Fruit fly (Drosophila melanogaster) whole organism, embryonic: ENCODE data around the gene CG12567.

Experiments
- ATbp ChIP-seq: fragments of 200-800 bp; sonication (Bioruptor generic); optimal IDR thresholded peaks from 2 replicates; lab custom pipeline; 2017; ENCODE audit warnings: missing biosample characterization, mild to moderate bottlenecking, missing genetic modification characterization, missing genetic modification reagents
- Blimp-1 ChIP-seq: fragments of 200-800 bp; sonication (Bioruptor generic); optimal IDR thresholded peaks from 3 replicates; lab custom pipeline; 2018; ENCODE audit warnings: missing biosample characterization, missing genetic modification characterization, mild to moderate bottlenecking, moderate library complexity, missing genetic modification reagents
- CG10267 ChIP-seq: fragments of 200-800 bp; sonication (Bioruptor generic); optimal IDR thresholded peaks from 2 replicates; lab custom pipeline; 2018; ENCODE audit warnings: missing biosample characterization, mild to moderate bottlenecking, missing genetic modification characterization, moderate library complexity
- CG11723 ChIP-seq: fragments of 200-800 bp; sonication (Bioruptor generic); optimal IDR thresholded peaks from 2 replicates; lab custom pipeline; 2017; ENCODE audit warnings: missing biosample characterization, mild to moderate bottlenecking, missing genetic modification characterization
- CG12391 ChIP-seq: fragments of 200-800 bp; sonication (Bioruptor generic); optimal IDR thresholded peaks from 3 replicates; lab custom pipeline; 2018; ENCODE audit warnings: missing biosample characterization, mild to moderate bottlenecking, missing genetic modification characterization, moderate library complexity
- CG12659 ChIP-seq: fragments of 200-800 bp; sonication (Bioruptor generic); optimal IDR thresholded peaks from 3 replicates; lab custom pipeline; 2017; ENCODE audit warnings: mild to moderate bottlenecking, missing biosample characterization, missing genetic modification reagents, missing genetic modification characterization
- CG13287 ChIP-seq: fragments of 200-800 bp; sonication (Bioruptor generic); IDR thresholded peaks from 2 replicates; pipeline ENCODE4 v1.3.6; 2022; ENCODE audit warnings: missing biosample characterization, missing genetic modification characterization; ENCODE audit not compliant: partially characterized antibody
- CG14710 ChIP-seq: fragments of 200-800 bp; sonication (Bioruptor generic); optimal IDR thresholded peaks from 3 replicates; lab custom pipeline; 2019; ENCODE audit warnings: missing biosample characterization, mild to moderate bottlenecking, missing genetic modification characterization, moderate library complexity
- CG1603 ChIP-seq: fragments of 200-800 bp; sonication (Bioruptor generic); optimal IDR thresholded peaks from 2 replicates; lab custom pipeline; 2019; ENCODE audit warnings: missing biosample characterization, mild to moderate bottlenecking, missing genetic modification characterization, moderate library complexity
- CG17361 ChIP-seq: fragments of 200-800 bp; sonication (Bioruptor generic); IDR thresholded peaks from 3 replicates; pipeline ENCODE4 v1.3.6; 2022; ENCODE audit warnings: missing biosample characterization, missing genetic modification characterization
- CG17802 ChIP-seq: fragments of 200-800 bp; sonication (Bioruptor generic); optimal IDR thresholded peaks from 2 replicates; lab custom pipeline; 2018; ENCODE audit warnings: missing biosample characterization, mild to moderate bottlenecking, missing genetic modification characterization, moderate library complexity
- CG18764 ChIP-seq: fragments of 200-800 bp; sonication (Bioruptor generic); optimal IDR thresholded peaks from 3 replicates; lab custom pipeline; 2016; ENCODE audit warnings: missing biosample characterization, missing genetic modification characterization
- CG30020 ChIP-seq: fragments of 200-800 bp; optimal IDR thresholded peaks from 2 replicates; lab custom pipeline; 2019; ENCODE audit warnings: missing biosample characterization, mild to moderate bottlenecking, missing genetic modification characterization, moderate library complexity
- CG33213 ChIP-seq: fragments of 200-800 bp; sonication (Bioruptor generic); optimal IDR thresholded peaks from 3 replicates; lab custom pipeline; 2016; ENCODE audit warnings: missing biosample characterization, missing genetic modification characterization
- CG34422 ChIP-seq: fragments of 200-800 bp; sonication (Bioruptor generic); IDR thresholded peaks from 3 replicates; pipeline ENCODE4 v1.3.6; 2022; ENCODE audit warnings: missing biosample characterization, missing genetic modification characterization
- CG6654 ChIP-seq: fragments of 200-800 bp; sonication (Bioruptor generic); optimal IDR thresholded peaks from 2 replicates; lab custom pipeline; 2017; ENCODE audit warnings: missing biosample characterization, mild to moderate bottlenecking, missing genetic modification characterization
- CG6683 ChIP-seq: fragments of 200-800 bp; sonication (Bioruptor generic); optimal IDR thresholded peaks from 2 replicates; lab custom pipeline; 2017; ENCODE audit warnings: missing biosample characterization, mild to moderate bottlenecking, missing genetic modification characterization, missing genetic modification reagents
- CG7357 ChIP-seq: fragments of 200-800 bp; sonication (Bioruptor generic); IDR thresholded peaks from 3 replicates; pipeline ENCODE4 v1.3.6; 2022; ENCODE audit warnings: missing biosample characterization, missing genetic modification characterization
- CG7556 ChIP-seq: fragments of 200-800 bp; sonication (Bioruptor generic); optimal IDR thresholded peaks from 2 replicates; lab custom pipeline; 2017; ENCODE audit warnings: missing biosample characterization, mild to moderate bottlenecking, missing genetic modification characterization
- CG7987 ChIP-seq: fragments of 200-800 bp; sonication (Bioruptor generic); optimal IDR thresholded peaks from 2 replicates; lab custom pipeline; 2018; ENCODE audit warnings: missing biosample characterization, mild to moderate bottlenecking, missing genetic modification characterization, moderate library complexity
- CG8089 ChIP-seq: fragments of 200-800 bp; sonication (Bioruptor generic); optimal IDR thresholded peaks from 3 replicates; lab custom pipeline; 2016; ENCODE audit warnings: missing biosample characterization, missing genetic modification characterization
- CG8290 ChIP-seq, 3 experiments: fragments of 200-800 bp; sonication (Bioruptor generic); optimal IDR thresholded peaks; 2 replicates each; lab custom pipeline; 2016 to 2019; ENCODE audit warnings: missing biosample characterization in 3 of 3, missing genetic modification characterization in 3 of 3, mild to moderate bottlenecking in 2 of 3, moderate library complexity in 1 of 3
- CG9727 ChIP-seq: fragments of 200-800 bp; sonication (Bioruptor generic); optimal IDR thresholded peaks from 3 replicates; lab custom pipeline; 2017; ENCODE audit warnings: missing biosample characterization, mild to moderate bottlenecking, missing genetic modification characterization
- CG9817 ChIP-seq: fragments of 200-800 bp; sonication (Bioruptor generic); optimal IDR thresholded peaks from 2 replicates; lab custom pipeline; 2018; ENCODE audit warnings: missing biosample characterization, mild to moderate bottlenecking, missing genetic modification characterization, moderate library complexity
- Dfd ChIP-seq, 2 experiments: fragments of >200 bp; optimal IDR thresholded peaks; 2 replicates each; lab custom pipeline; 2017; ENCODE audit warnings: missing biosample characterization in 2 of 2, missing genetic modification characterization in 2 of 2
- Dp ChIP-seq: fragments of 200-800 bp; sonication (Bioruptor generic); optimal IDR thresholded peaks from 2 replicates; lab custom pipeline; 2018; ENCODE audit warnings: missing biosample characterization, mild to moderate bottlenecking, missing genetic modification characterization, moderate library complexity
- Eip74EF ChIP-seq, 2 experiments: fragments of 200-800 bp in 1 of 2; fragments of >200 bp in 1 of 2; sonication (Bioruptor generic) in 1 of 2; optimal IDR thresholded peaks; 2 replicates each; lab custom pipeline; 2017 to 2019; ENCODE audit warnings: missing biosample characterization in 2 of 2, missing genetic modification characterization in 2 of 2, mild to moderate bottlenecking in 1 of 2, moderate library complexity in 1 of 2
- Ets65A ChIP-seq: fragments of 200-800 bp; sonication (Bioruptor generic); peaks from one replicate; lab custom pipeline; 2016; ENCODE audit warnings: missing biosample characterization, missing genetic modification characterization
- Fer3 ChIP-seq: fragments of 200-800 bp; sonication (Bioruptor generic); optimal IDR thresholded peaks from 2 replicates; lab custom pipeline; 2018; ENCODE audit warnings: missing biosample characterization, mild to moderate bottlenecking, missing genetic modification characterization, moderate library complexity
- Hr3 ChIP-seq: fragments of 200-800 bp; sonication (Bioruptor generic); optimal IDR thresholded peaks from 3 replicates; lab custom pipeline; 2016; ENCODE audit warnings: missing biosample characterization, missing genetic modification characterization
- Lhr ChIP-seq: fragments of 200-800 bp; sonication (Bioruptor generic); optimal IDR thresholded peaks from 3 replicates; lab custom pipeline; 2017; ENCODE audit warnings: mild to moderate bottlenecking, missing biosample characterization, missing genetic modification reagents, missing genetic modification characterization
- MBD-R2 ChIP-seq: fragments of 200-800 bp; sonication (Bioruptor generic); IDR thresholded peaks from 2 replicates; pipeline ENCODE4 v1.3.6; 2022; ENCODE audit warnings: missing biosample characterization, missing genetic modification characterization
- btn ChIP-seq: fragments of 200-800 bp; sonication (Bioruptor generic); optimal IDR thresholded peaks from 2 replicates; lab custom pipeline; 2016; ENCODE audit warnings: missing biosample characterization, missing genetic modification characterization
- corto ChIP-seq: fragments of 200-800 bp; sonication (Bioruptor generic); optimal IDR thresholded peaks from 2 replicates; lab custom pipeline; 2016; ENCODE audit warnings: missing biosample characterization, mild to moderate bottlenecking, missing genetic modification characterization, moderate library complexity
- danr ChIP-seq: fragments of 200-800 bp; sonication (Bioruptor generic); IDR thresholded peaks from 2 replicates; pipeline ENCODE4 v1.3.6; 2022; ENCODE audit warnings: missing biosample characterization, missing genetic modification characterization
- gem ChIP-seq: fragments of 200-800 bp; sonication (Bioruptor generic); optimal IDR thresholded peaks from 2 replicates; lab custom pipeline; 2019; ENCODE audit warnings: missing biosample characterization, mild to moderate bottlenecking, missing genetic modification characterization, moderate library complexity
- hkb ChIP-seq, 2 experiments: fragments of 200-800 bp in 1 of 2; fragments of >200 bp in 1 of 2; sonication (Bioruptor generic) in 1 of 2; IDR thresholded peaks in 1 of 2; optimal IDR thresholded peaks in 1 of 2; 2 replicates each; pipeline versions ENCODE4 v1.3.6 to Lab custom; 2017 to 2022; ENCODE audit warnings: missing biosample characterization in 1 of 2, missing genetic modification characterization in 1 of 2
- ind ChIP-seq: fragments of 200-800 bp; sonication (Bioruptor generic); optimal IDR thresholded peaks from 3 replicates; lab custom pipeline; 2016; ENCODE audit warnings: missing biosample characterization, missing genetic modification characterization
- inv ChIP-seq: fragments of 200-800 bp; sonication (Bioruptor generic); IDR thresholded peaks from 2 replicates; pipeline ENCODE4 v1.3.6; 2022; ENCODE audit warnings: missing biosample characterization, missing genetic modification characterization; ENCODE audit not compliant: partially characterized antibody
- mam ChIP-seq: fragments of 200-800 bp; sonication (Bioruptor generic); optimal IDR thresholded peaks from 3 replicates; lab custom pipeline; 2016; ENCODE audit warnings: missing biosample characterization, missing genetic modification characterization
- nmo ChIP-seq: fragments of 200-800 bp; sonication (Bioruptor generic); optimal IDR thresholded peaks from 2 replicates; lab custom pipeline; 2018; ENCODE audit warnings: missing biosample characterization, mild to moderate bottlenecking, missing genetic modification characterization, moderate library complexity
- phol ChIP-seq: fragments of 200-800 bp; sonication (Bioruptor generic); optimal IDR thresholded peaks from 3 replicates; lab custom pipeline; 2018; ENCODE audit warnings: missing biosample characterization, mild to moderate bottlenecking, missing genetic modification characterization, moderate library complexity
- pita ChIP-seq: fragments of 200-800 bp; sonication (Bioruptor generic); optimal IDR thresholded peaks from 2 replicates; lab custom pipeline; 2017; ENCODE audit warnings: missing biosample characterization, mild to moderate bottlenecking, missing genetic modification characterization
- pzg ChIP-seq: fragments of 200-800 bp; sonication (Bioruptor generic); optimal IDR thresholded peaks from 3 replicates; lab custom pipeline; 2018; ENCODE audit warnings: missing biosample characterization, mild to moderate bottlenecking, missing genetic modification characterization, moderate library complexity
- row ChIP-seq: fragments of 200-800 bp; sonication (Bioruptor generic); IDR thresholded peaks from 3 replicates; pipeline ENCODE4 v1.3.6; 2022; ENCODE audit warnings: missing biosample characterization, missing genetic modification characterization
- schlank ChIP-seq: fragments of 200-800 bp; sonication (Bioruptor generic); optimal IDR thresholded peaks from 2 replicates; lab custom pipeline; 2018; ENCODE audit warnings: missing biosample characterization, mild to moderate bottlenecking, missing genetic modification characterization
- ssp ChIP-seq: fragments of 200-800 bp; sonication (Bioruptor generic); IDR thresholded peaks from 2 replicates; pipeline ENCODE4 v1.3.6; 2022; ENCODE audit warnings: missing biosample characterization, missing genetic modification characterization
- tin ChIP-seq: fragments of 200-800 bp; sonication (Bioruptor generic); optimal IDR thresholded peaks from 3 replicates; lab custom pipeline; 2016; ENCODE audit warnings: missing biosample characterization, missing genetic modification characterization

Gene CG12567

DNA sequence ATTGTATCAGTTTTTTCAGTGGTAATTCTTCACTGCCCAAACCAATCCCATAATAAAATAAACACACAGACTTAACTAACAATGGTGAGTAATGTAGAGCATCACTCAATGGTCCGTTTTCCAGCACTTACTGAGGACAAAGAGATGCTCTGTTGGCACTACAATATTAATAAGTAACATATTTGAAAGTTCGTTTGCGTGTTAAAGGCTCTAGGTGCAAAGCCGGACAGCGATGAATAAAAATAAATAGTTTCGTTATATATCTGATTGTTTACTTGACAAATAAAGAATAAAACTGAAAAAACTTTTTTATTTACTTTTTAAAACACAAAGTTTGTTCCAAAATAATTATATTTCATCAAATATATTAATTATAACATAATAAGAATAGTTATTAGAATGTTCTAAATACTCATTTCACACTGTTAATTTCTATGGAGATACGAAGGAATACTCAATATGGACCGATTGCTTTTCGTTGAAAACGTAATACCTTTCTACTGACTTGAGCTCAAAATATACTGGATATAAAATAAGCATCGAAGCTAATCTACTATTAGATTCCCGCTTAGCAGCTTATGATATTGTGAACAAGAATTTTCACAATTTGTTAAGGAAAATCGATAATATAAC, at the start of gene CG12567:
CG12567 (minus strand) TSS at position 203 of the 633 bp plus-strand sequence.
- peak; percentile 90 for TF ChIP-seq CG17802
- TF ChIP-seq hkb (optimal IDR thresholded peaks at IDR 0.05; lab: Kevin White, UChicago), result no peak
- TF ChIP-seq hkb (GFP tag; IDR thresholded peaks at IDR 0.05; lab: Robert Waterston, UW), result no peak
- TF ChIP-seq tin, result no peak
- peak; percentile 74 for TF ChIP-seq row (GFP tag; lab: Robert Waterston, UW)
- TF ChIP-seq Lhr (GFP tag; lab: Kevin White, UChicago), result peak; percentile 56
- TF ChIP-seq CG8089, result peak; percentile 41
- peak; percentile 46; the same call in 2 of the 3 replicates for TF ChIP-seq CG17361 (GFP tag; lab: Robert Waterston, UW)
- TF ChIP-seq inv (GFP tag; lab: Robert Waterston, UW), result no peak
- no peak for TF ChIP-seq CG12659 (GFP tag; lab: Kevin White, UChicago)
- TF ChIP-seq Eip74EF (GFP tag; optimal IDR thresholded peaks at IDR 0.05; lab: Kevin White, UChicago), result no peak
- TF ChIP-seq CG9817 (tag; lab: Kevin White, UChicago), result peak; percentile 25
- TF ChIP-seq CG30020, result peak; percentile 97
- TF ChIP-seq CG12391 (tag; lab: Kevin White, UChicago), result no peak
- no peak for TF ChIP-seq Fer3
- TF ChIP-seq Ets65A, result peak; percentile 86
- peak; percentile 12 for TF ChIP-seq pzg (GFP tag; lab: Kevin White, UChicago)
- TF ChIP-seq pita (GFP tag; lab: Kevin White, UChicago), result no peak
- TF ChIP-seq CG33213 (GFP tag; lab: Kevin White, UChicago), result peak; percentile 2
- no peak for TF ChIP-seq CG7987
- TF ChIP-seq CG7357 (GFP tag; lab: Robert Waterston, UW), result peak; percentile 93
- TF ChIP-seq Blimp-1 (GFP tag; lab: Kevin White, UChicago), result no peak
- peak; percentile 15 for TF ChIP-seq ind
- TF ChIP-seq Hr3 (GFP tag; lab: Kevin White, UChicago), result peak; percentile 41
- no peak for TF ChIP-seq CG6683 (GFP tag; lab: Kevin White, UChicago)
- TF ChIP-seq CG10267 (tag; lab: Kevin White, UChicago), result peak; percentile 59
- TF ChIP-seq phol, result peak; percentile 54
- TF ChIP-seq CG7556 (GFP tag; lab: Kevin White, UChicago), result no peak
- peak; percentile 12 for TF ChIP-seq gem (tag; lab: Kevin White, UChicago)
- peak; percentile 91 for TF ChIP-seq CG1603 (tag; lab: Kevin White, UChicago)
- no peak for TF ChIP-seq schlank
- TF ChIP-seq Dp, result no peak
- TF ChIP-seq nmo (GFP tag; lab: Kevin White, UChicago), result peak; percentile 32
- TF ChIP-seq ssp (GFP tag; lab: Robert Waterston, UW), result peak; percentile 97
- TF ChIP-seq CG11723 (GFP tag; lab: Kevin White, UChicago), result peak; percentile 67
- no peak for TF ChIP-seq CG13287 (GFP tag; lab: Robert Waterston, UW)
- peak; percentile 19 for TF ChIP-seq CG14710 (tag; lab: Kevin White, UChicago)
- TF ChIP-seq ATbp (GFP tag; lab: Kevin White, UChicago), result no peak
- TF ChIP-seq mam (GFP tag; lab: Kevin White, UChicago), result peak; percentile 0
- 0 out of 2 replicates have a peak, but pooled peaks have one; percentile 19 for TF ChIP-seq MBD-R2
- TF ChIP-seq corto (GFP tag; lab: Kevin White, UChicago), result no peak
- TF ChIP-seq CG6654, result no peak
- no peak for TF ChIP-seq btn
- TF ChIP-seq Dfd (GFP tag; optimal IDR thresholded peaks at IDR 0.05; lab: Kevin White, UChicago), result peak in 1 of 2 experiments; percentile 35
- no peak for TF ChIP-seq CG9727
- TF ChIP-seq CG18764 (GFP tag; lab: Kevin White, UChicago), result no peak
- no peak for TF ChIP-seq CG34422 (GFP tag; lab: Robert Waterston, UW)
- TF ChIP-seq danr, result no peak
- peak; percentile 22 for TF ChIP-seq CG8290 (GFP tag; optimal IDR thresholded peaks at IDR 0.05; lab: Kevin White, UChicago)
- TF ChIP-seq CG8290 (tag; optimal IDR thresholded peaks at IDR 0.05; lab: Kevin White, UChicago), result peak in 1 of 2 experiments; percentile 42
